Fruit fly (Drosophila melanogaster) whole organism, embryonic: ENCODE data around the gene SIFaR.
A peak's percentile ranks its signal among the peaks of the same experiment; 100 is the strongest.

Experiments
- B-H1 ChIP-seq: fragments of 200-800 bp; sonication (Bioruptor generic); IDR thresholded peaks from 3 replicates; pipeline ENCODE4 v1.3.6; 2022; ENCODE audit warnings: missing biosample characterization, missing genetic modification characterization
- CG12071 ChIP-seq: fragments of 200-800 bp; sonication (Bioruptor generic); optimal IDR thresholded peaks from 3 replicates; lab custom pipeline; 2018; ENCODE audit warnings: missing biosample characterization, mild to moderate bottlenecking, missing genetic modification characterization
- CG12942 ChIP-seq: fragments of 200-800 bp; sonication (Bioruptor generic); optimal IDR thresholded peaks from 3 replicates; lab custom pipeline; 2016; ENCODE audit warnings: missing biosample characterization, missing genetic modification characterization
- CG17186 ChIP-seq: fragments of 200-800 bp; sonication (Bioruptor generic); optimal IDR thresholded peaks from 3 replicates; lab custom pipeline; 2017; ENCODE audit warnings: missing biosample characterization, missing genetic modification reagents, missing genetic modification characterization
- CG17385 ChIP-seq: fragments of 200-800 bp; sonication (Bioruptor generic); optimal IDR thresholded peaks from 3 replicates; lab custom pipeline; 2018; ENCODE audit warnings: missing biosample characterization, mild to moderate bottlenecking, missing genetic modification characterization
- CG17612 ChIP-seq: fragments of 200-800 bp; sonication (Bioruptor generic); IDR thresholded peaks from 2 replicates; pipeline ENCODE4 v1.3.6; 2022; ENCODE audit warnings: missing biosample characterization, missing genetic modification characterization
- CG18764 ChIP-seq: fragments of 200-800 bp; sonication (Bioruptor generic); optimal IDR thresholded peaks from 3 replicates; lab custom pipeline; 2016; ENCODE audit warnings: missing biosample characterization, missing genetic modification characterization
- CG2120 ChIP-seq: fragments of 200-800 bp; sonication (Bioruptor generic); optimal IDR thresholded peaks from 3 replicates; lab custom pipeline; 2016; ENCODE audit warnings: missing biosample characterization, missing genetic modification characterization
- CG2202 ChIP-seq: fragments of 200-800 bp; sonication (Bioruptor generic); optimal IDR thresholded peaks from 2 replicates; lab custom pipeline; 2018; ENCODE audit warnings: missing biosample characterization, mild to moderate bottlenecking, missing genetic modification characterization
- CG34422 ChIP-seq: fragments of 200-800 bp; sonication (Bioruptor generic); IDR thresholded peaks from 3 replicates; pipeline ENCODE4 v1.3.6; 2022; ENCODE audit warnings: missing biosample characterization, missing genetic modification characterization
- CG4617 ChIP-seq: fragments of 200-800 bp; sonication (Bioruptor generic); optimal IDR thresholded peaks from 3 replicates; lab custom pipeline; 2016; ENCODE audit warnings: missing biosample characterization, missing genetic modification characterization, borderline replicate concordance
- CG4707 ChIP-seq: fragments of 200-800 bp; sonication (Bioruptor generic); optimal IDR thresholded peaks from 2 replicates; lab custom pipeline; 2018; ENCODE audit warnings: missing biosample characterization, mild to moderate bottlenecking, missing genetic modification characterization, moderate library complexity
- CG6683 ChIP-seq: fragments of 200-800 bp; sonication (Bioruptor generic); optimal IDR thresholded peaks from 2 replicates; lab custom pipeline; 2017; ENCODE audit warnings: missing biosample characterization, mild to moderate bottlenecking, missing genetic modification characterization, missing genetic modification reagents
- CG6765 ChIP-seq: fragments of 200-800 bp; sonication (Bioruptor generic); optimal IDR thresholded peaks from 3 replicates; lab custom pipeline; 2017; ENCODE audit warnings: missing biosample characterization, mild to moderate bottlenecking, missing genetic modification characterization
- CG8290 ChIP-seq, 3 experiments: fragments of 200-800 bp; sonication (Bioruptor generic); optimal IDR thresholded peaks; 2 replicates each; lab custom pipeline; 2016 to 2019; ENCODE audit warnings: missing biosample characterization in 3 of 3, missing genetic modification characterization in 3 of 3, mild to moderate bottlenecking in 2 of 3, moderate library complexity in 1 of 3
- Chrac-16 ChIP-seq: fragments of 200-800 bp; sonication (Bioruptor generic); optimal IDR thresholded peaks from 3 replicates; lab custom pipeline; 2016; ENCODE audit warnings: missing biosample characterization, missing genetic modification characterization
- CoRest ChIP-seq: fragments of 200-800 bp; sonication (Bioruptor generic); optimal IDR thresholded peaks from 3 replicates; lab custom pipeline; 2018; ENCODE audit warnings: missing biosample characterization, mild to moderate bottlenecking, missing genetic modification characterization, moderate library complexity
- Hey ChIP-seq: fragments of 200-800 bp; sonication (Bioruptor generic); optimal IDR thresholded peaks from 3 replicates; lab custom pipeline; 2018; ENCODE audit warnings: missing biosample characterization, mild to moderate bottlenecking, missing genetic modification characterization
- Hsf ChIP-seq: fragments of 200-800 bp; sonication (Bioruptor generic); optimal IDR thresholded peaks from 3 replicates; lab custom pipeline; 2016; ENCODE audit warnings: missing biosample characterization, missing genetic modification characterization
- Kr ChIP-seq: fragments of 200-800 bp; sonication (Bioruptor generic); optimal IDR thresholded peaks from 2 replicates; lab custom pipeline; 2017; ENCODE audit warnings: missing biosample characterization, mild to moderate bottlenecking, missing genetic modification characterization
- Med ChIP-seq: fragments of 200-800 bp; sonication (Bioruptor generic); peaks from one replicate; lab custom pipeline; 2016; ENCODE audit warnings: missing biosample characterization, missing genetic modification characterization, mild to moderate bottlenecking, inconsistent platforms, moderate library complexity
- Myb ChIP-seq: fragments of 200-800 bp; sonication (Bioruptor generic); optimal IDR thresholded peaks from 2 replicates; lab custom pipeline; 2016; ENCODE audit warnings: missing biosample characterization, missing genetic modification characterization
- Side ChIP-seq: fragments of 200-800 bp; sonication (Bioruptor generic); optimal IDR thresholded peaks from 2 replicates; lab custom pipeline; 2016; ENCODE audit warnings: missing biosample characterization, missing genetic modification characterization
- Xrp1 ChIP-seq: fragments of 200-800 bp; sonication (Bioruptor generic); IDR thresholded peaks from 2 replicates; pipeline ENCODE4 v1.3.6; 2022; ENCODE audit warnings: missing biosample characterization, missing genetic modification characterization
- YL-1 ChIP-seq: fragments of 200-800 bp; sonication (Bioruptor generic); optimal IDR thresholded peaks from 3 replicates; lab custom pipeline; 2017; ENCODE audit warnings: missing biosample characterization, mild to moderate bottlenecking, missing genetic modification characterization
- al ChIP-seq: fragments of 200-800 bp; sonication (Bioruptor generic); IDR thresholded peaks from 2 replicates; pipeline ENCODE4 v1.3.6; 2022; ENCODE audit warnings: missing biosample characterization, missing genetic modification characterization
- crol ChIP-seq: fragments of 200-800 bp; sonication (Bioruptor generic); IDR thresholded peaks from 2 replicates; pipeline ENCODE4 v1.3.6; 2022; ENCODE audit warnings: missing biosample characterization, missing genetic modification characterization
- dan ChIP-seq: fragments of 200-800 bp; sonication (Bioruptor generic); IDR thresholded peaks from 2 replicates; pipeline ENCODE4 v1.3.6; 2022; ENCODE audit warnings: missing biosample characterization, missing genetic modification characterization
- ftz-f1 ChIP-seq: fragments of 200-800 bp; sonication (Bioruptor generic); optimal IDR thresholded peaks from 2 replicates; lab custom pipeline; 2016; ENCODE audit warnings: missing biosample characterization, missing genetic modification characterization
- gce ChIP-seq: fragments of 200-800 bp; sonication (Bioruptor generic); IDR thresholded peaks from 3 replicates; pipeline ENCODE4 v1.3.6; 2022; ENCODE audit warnings: missing biosample characterization, missing genetic modification characterization
- hb ChIP-seq: fragments of 200-800 bp; sonication (Bioruptor generic); IDR thresholded peaks from 3 replicates; pipeline ENCODE4 v1.3.6; 2022; ENCODE audit warnings: missing biosample characterization, missing genetic modification characterization; ENCODE audit not compliant: partially characterized antibody
- her ChIP-seq: fragments of 200-800 bp; sonication (Bioruptor generic); optimal IDR thresholded peaks from 2 replicates; lab custom pipeline; 2016; ENCODE audit warnings: missing biosample characterization, missing genetic modification characterization
- mam ChIP-seq: fragments of 200-800 bp; sonication (Bioruptor generic); optimal IDR thresholded peaks from 3 replicates; lab custom pipeline; 2016; ENCODE audit warnings: missing biosample characterization, missing genetic modification characterization
- nerfin-1 ChIP-seq: fragments of 200-800 bp; sonication (Bioruptor generic); optimal IDR thresholded peaks from 3 replicates; lab custom pipeline; 2019; ENCODE audit warnings: missing biosample characterization, mild to moderate bottlenecking, missing genetic modification characterization, moderate library complexity
- oc ChIP-seq: fragments of 200-800 bp; sonication (Bioruptor generic); optimal IDR thresholded peaks from 2 replicates; lab custom pipeline; 2018; ENCODE audit warnings: missing biosample characterization, mild to moderate bottlenecking, missing genetic modification characterization, moderate library complexity
- pan ChIP-seq, 4 experiments: fragments of >200 bp in 3 of 4; fragments of 200-800 bp in 1 of 4; sonication (Bioruptor generic) in 1 of 4; optimal IDR thresholded peaks in 3 of 4; IDR thresholded peaks in 1 of 4; 2 replicates each; pipeline versions ENCODE4 v1.3.6 to Lab custom; 2017 to 2022; ENCODE audit warnings: missing biosample characterization in 2 of 4, missing genetic modification characterization in 2 of 4, mixed read lengths in 1 of 4
- prd ChIP-seq, 3 experiments: fragments of >200 bp in 2 of 3; fragments of 200-800 bp in 1 of 3; sonication (Bioruptor generic) in 1 of 3; optimal IDR thresholded peaks in 2 of 3; IDR thresholded peaks in 1 of 3; 2 replicates in 2 of 3; 3 replicates in 1 of 3; pipeline versions ENCODE4 v1.3.6 to Lab custom; 2017 to 2022; ENCODE audit warnings: missing biosample characterization in 1 of 3, missing genetic modification characterization in 1 of 3
- pros ChIP-seq: fragments of 200-800 bp; sonication (Bioruptor generic); optimal IDR thresholded peaks from 3 replicates; lab custom pipeline; 2019; ENCODE audit warnings: missing biosample characterization, mild to moderate bottlenecking, missing genetic modification characterization, moderate library complexity
- repo ChIP-seq: fragments of 200-800 bp; sonication (Bioruptor generic); optimal IDR thresholded peaks from 2 replicates; lab custom pipeline; 2016; ENCODE audit warnings: missing biosample characterization, missing genetic modification characterization
- sc ChIP-seq, 3 experiments: fragments of >200 bp in 2 of 3; fragments of 200-800 bp in 1 of 3; sonication (Bioruptor generic) in 1 of 3; optimal IDR thresholded peaks; 2 replicates in 2 of 3; 3 replicates in 1 of 3; lab custom pipeline; 2017; ENCODE audit warnings: mild to moderate bottlenecking in 1 of 3, missing biosample characterization in 1 of 3, missing genetic modification characterization in 1 of 3, missing genetic modification reagents in 1 of 3
- scrt ChIP-seq: fragments of 200-800 bp; sonication (Bioruptor generic); optimal IDR thresholded peaks from 2 replicates; lab custom pipeline; 2018; ENCODE audit warnings: missing biosample characterization, mild to moderate bottlenecking, missing genetic modification characterization, moderate library complexity
- sens-2 ChIP-seq: fragments of 200-800 bp; sonication (Bioruptor generic); IDR thresholded peaks from 2 replicates; pipeline ENCODE4 v1.3.6; 2022; ENCODE audit warnings: missing biosample characterization, missing genetic modification characterization
- sima ChIP-seq: fragments of 200-800 bp; sonication (Bioruptor generic); optimal IDR thresholded peaks from 2 replicates; lab custom pipeline; 2016; ENCODE audit warnings: missing biosample characterization, missing genetic modification characterization
- stwl ChIP-seq: fragments of 200-800 bp; sonication (Bioruptor generic); optimal IDR thresholded peaks from 3 replicates; lab custom pipeline; 2018; ENCODE audit warnings: missing biosample characterization, mild to moderate bottlenecking, missing genetic modification characterization, moderate library complexity
- sug ChIP-seq: fragments of 200-800 bp; optimal IDR thresholded peaks from 2 replicates; lab custom pipeline; 2019; ENCODE audit warnings: missing biosample characterization, mild to moderate bottlenecking, missing genetic modification characterization, moderate library complexity
- tin ChIP-seq: fragments of 200-800 bp; sonication (Bioruptor generic); optimal IDR thresholded peaks from 3 replicates; lab custom pipeline; 2016; ENCODE audit warnings: missing biosample characterization, missing genetic modification characterization
- wek ChIP-seq: fragments of 200-800 bp; sonication (Bioruptor generic); optimal IDR thresholded peaks from 3 replicates; lab custom pipeline; 2018; ENCODE audit warnings: missing biosample characterization, mild to moderate bottlenecking, missing genetic modification characterization, moderate library complexity
- zen ChIP-seq: fragments of 200-800 bp; sonication (Bioruptor generic); optimal IDR thresholded peaks from 3 replicates; lab custom pipeline; 2018; ENCODE audit warnings: missing biosample characterization, mild to moderate bottlenecking, missing genetic modification characterization, moderate library complexity
- zfh2 ChIP-seq: fragments of 200-800 bp; sonication (Bioruptor generic); optimal IDR thresholded peaks from 2 replicates; lab custom pipeline; 2016; ENCODE audit warnings: missing biosample characterization, missing genetic modification characterization

The SIFaR gene

dm6 chr3R:21268873-21269272 is 24.9 kb downstream of the SIFaR start, which contains the start of gene Rab1 (continued):
- peak; percentile 12 for TF ChIP-seq zen (tag; lab: Kevin White, UChicago)
- peak; percentile 46 for TF ChIP-seq tin (GFP tag; lab: Kevin White, UChicago)
- no peak for TF ChIP-seq CG2202
- TF ChIP-seq her (GFP tag; lab: Kevin White, UChicago) = no peak
- TF ChIP-seq crol (GFP tag; lab: Robert Waterston, UW) = no peak
- TF ChIP-seq Xrp1 (GFP tag; lab: Robert Waterston, UW) = 0 out of 2 replicates have a peak, but pooled peaks have one; percentile 33
- TF ChIP-seq al (GFP tag; lab: Robert Waterston, UW) = 0 out of 2 replicates have a peak, but pooled peaks have one; percentile 11
- TF ChIP-seq CG4707 = no peak
- no peak for TF ChIP-seq CG17612 (GFP tag; lab: Robert Waterston, UW)
- no peak for TF ChIP-seq hb
- no peak for TF ChIP-seq scrt
- peak; percentile 18 for TF ChIP-seq CG18764 (GFP tag; lab: Kevin White, UChicago)
- TF ChIP-seq stwl (tag; lab: Kevin White, UChicago) = peak; percentile 56
- TF ChIP-seq Hsf (GFP tag; lab: Kevin White, UChicago) = peak; percentile 47
- TF ChIP-seq Myb = peak; percentile 46
- TF ChIP-seq zfh2 (GFP tag; lab: Kevin White, UChicago) = peak; percentile 59
- peak; percentile 56 for TF ChIP-seq ftz-f1 (GFP tag; lab: Kevin White, UChicago)
- TF ChIP-seq B-H1 (GFP tag; lab: Robert Waterston, UW) = no peak
- peak; percentile 60 for TF ChIP-seq oc (tag; lab: Kevin White, UChicago)
- TF ChIP-seq CG6765 (GFP tag; lab: Kevin White, UChicago) = peak; percentile 6
- no peak for TF ChIP-seq sima (GFP tag; lab: Kevin White, UChicago)
- peak; percentile 7 for TF ChIP-seq nerfin-1 (tag; lab: Kevin White, UChicago)
- TF ChIP-seq sug (tag; lab: Kevin White, UChicago) = peak; percentile 25
- no peak for TF ChIP-seq pan (optimal IDR thresholded peaks at IDR 0.05; lab: Kevin White, UChicago)
- no peak for TF ChIP-seq pan (GFP tag; optimal IDR thresholded peaks at IDR 0.05 in 1 of 2, IDR thresholded peaks at IDR 0.05 in 1 of 2)
- TF ChIP-seq Med = peak; percentile 92
- TF ChIP-seq CG17186 = peak; percentile 45
- peak; percentile 91 for TF ChIP-seq YL-1 (GFP tag; lab: Kevin White, UChicago)
- TF ChIP-seq Chrac-16 (GFP tag; lab: Kevin White, UChicago) = peak; percentile 41
- TF ChIP-seq pros (GFP tag; lab: Kevin White, UChicago) = no peak
- peak; percentile 1 for TF ChIP-seq repo (GFP tag; lab: Kevin White, UChicago)
- no peak for TF ChIP-seq prd (optimal IDR thresholded peaks at IDR 0.05; lab: Kevin White, UChicago)
- TF ChIP-seq prd (GFP tag; IDR thresholded peaks at IDR 0.05; lab: Robert Waterston, UW) = peak; percentile 34; the same call in 1 of the 3 replicates
- peak; percentile 54 for TF ChIP-seq mam (GFP tag; lab: Kevin White, UChicago)
- no peak for TF ChIP-seq Hey (tag; lab: Kevin White, UChicago)
- TF ChIP-seq CG34422 (GFP tag; lab: Robert Waterston, UW) = peak; percentile 62; the same call in 2 of the 3 replicates
- TF ChIP-seq CG4617 (GFP tag; lab: Kevin White, UChicago) = peak; percentile 87
- TF ChIP-seq CoRest (tag; lab: Kevin White, UChicago) = peak; percentile 2
- TF ChIP-seq gce (GFP tag; lab: Robert Waterston, UW) = no peak
- no peak for TF ChIP-seq CG6683 (GFP tag; lab: Kevin White, UChicago)
- TF ChIP-seq sens-2 (GFP tag; lab: Robert Waterston, UW) = no peak
- TF ChIP-seq CG12942 = no peak
- TF ChIP-seq sc (optimal IDR thresholded peaks at IDR 0.05; lab: Kevin White, UChicago) = no peak
- no peak for TF ChIP-seq sc (GFP tag; optimal IDR thresholded peaks at IDR 0.05; lab: Kevin White, UChicago)
- peak; percentile 65 for TF ChIP-seq CG2120 (GFP tag; lab: Kevin White, UChicago)
- TF ChIP-seq dan = no peak
- TF ChIP-seq CG12071 (GFP tag; lab: Kevin White, UChicago) = peak; percentile 47
- TF ChIP-seq wek (GFP tag; lab: Kevin White, UChicago) = peak; percentile 41
- no peak for TF ChIP-seq Kr
- peak; percentile 64 for TF ChIP-seq Side (GFP tag; lab: Kevin White, UChicago)
- TF ChIP-seq CG17385 (GFP tag; lab: Kevin White, UChicago) = peak; percentile 19
- peak; percentile 17 for TF ChIP-seq CG8290 (GFP tag; optimal IDR thresholded peaks at IDR 0.05; lab: Kevin White, UChicago)
- TF ChIP-seq CG8290 (tag; optimal IDR thresholded peaks at IDR 0.05; lab: Kevin White, UChicago) = peak in 1 of 2 experiments; percentile 71
